Fruit fly (Drosophila melanogaster) whole organism, prepupa: ENCODE measurements around the gene CG3909.

Experiments
- Blimp-1 ChIP-seq: fragments of 200-800 bp; sonication (Bioruptor generic); optimal IDR thresholded peaks from 3 replicates; lab custom pipeline; 2017; ENCODE audit warnings: missing biosample characterization, missing genetic modification characterization, mild to moderate bottlenecking, moderate library complexity, missing genetic modification reagents
- CG10631 ChIP-seq: fragments of 200-800 bp; sonication (Bioruptor generic); optimal IDR thresholded peaks from 2 replicates; lab custom pipeline; 2016; ENCODE audit warnings: missing biosample characterization, missing genetic modification characterization
- CG10669 ChIP-seq: fragments of 200-800 bp; sonication (Bioruptor generic); optimal IDR thresholded peaks from 3 replicates; lab custom pipeline; 2018; ENCODE audit warnings: missing biosample characterization, mild to moderate bottlenecking, missing genetic modification characterization, moderate library complexity
- CG11294 ChIP-seq: fragments of 200-800 bp; sonication (Bioruptor generic); IDR thresholded peaks from 2 replicates; pipeline ENCODE4 v1.3.6; 2022; ENCODE audit warnings: missing biosample characterization, missing genetic modification characterization
- CG11762 ChIP-seq: fragments of 200-800 bp; sonication (Bioruptor generic); optimal IDR thresholded peaks from 3 replicates; lab custom pipeline; 2016; ENCODE audit warnings: missing biosample characterization, missing genetic modification characterization; ENCODE audit not compliant: insufficient read depth
- CG11902 ChIP-seq: fragments of 200-800 bp; sonication (Bioruptor generic); optimal IDR thresholded peaks from 3 replicates; lab custom pipeline; 2016; ENCODE audit warnings: missing biosample characterization, missing genetic modification characterization
- CG15336 ChIP-seq: fragments of 200-800 bp; sonication (Bioruptor generic); IDR thresholded peaks from 2 replicates; pipeline ENCODE4 v1.3.6; 2022; ENCODE audit warnings: missing biosample characterization, missing genetic modification characterization
- CG3032 ChIP-seq: fragments of 200-800 bp; optimal IDR thresholded peaks from 2 replicates; lab custom pipeline; 2019; ENCODE audit warnings: missing biosample characterization, mild to moderate bottlenecking, missing genetic modification characterization, moderate library complexity
- CG31627 ChIP-seq: fragments of 200-800 bp; sonication (Bioruptor generic); optimal IDR thresholded peaks from 3 replicates; lab custom pipeline; 2016; ENCODE audit warnings: missing biosample characterization, missing genetic modification characterization
- CG3919 ChIP-seq: fragments of 200-800 bp; sonication (Bioruptor generic); optimal IDR thresholded peaks from 3 replicates; lab custom pipeline; 2016; ENCODE audit warnings: missing biosample characterization, missing genetic modification characterization
- CG4318 ChIP-seq: fragments of 200-800 bp; sonication (Bioruptor generic); optimal IDR thresholded peaks from 3 replicates; lab custom pipeline; 2017; ENCODE audit warnings: missing biosample characterization, mild to moderate bottlenecking, missing genetic modification characterization
- CG6163 ChIP-seq: fragments of 200-800 bp; sonication (Bioruptor generic); IDR thresholded peaks from 3 replicates; pipeline ENCODE4 v1.3.6; 2022; ENCODE audit warnings: missing biosample characterization, missing genetic modification characterization
- CG6276 ChIP-seq: fragments of 200-800 bp; sonication (Bioruptor generic); optimal IDR thresholded peaks from 2 replicates; lab custom pipeline; 2017; ENCODE audit warnings: missing biosample characterization, mild to moderate bottlenecking, missing genetic modification characterization
- CG6792 ChIP-seq: fragments of 200-800 bp; sonication (Bioruptor generic); optimal IDR thresholded peaks from 3 replicates; lab custom pipeline; 2016; ENCODE audit warnings: missing biosample characterization, missing genetic modification characterization
- CG6808 ChIP-seq: fragments of 200-800 bp; sonication (Bioruptor generic); optimal IDR thresholded peaks from 3 replicates; lab custom pipeline; 2017; ENCODE audit warnings: missing biosample characterization, missing genetic modification characterization, mild to moderate bottlenecking, moderate library complexity, missing genetic modification reagents
- CG7368 ChIP-seq: fragments of 200-800 bp; sonication (Bioruptor generic); optimal IDR thresholded peaks from 3 replicates; lab custom pipeline; 2016; ENCODE audit warnings: missing biosample characterization, missing genetic modification characterization
- CG8319 ChIP-seq: fragments of 200-800 bp; sonication (Bioruptor generic); optimal IDR thresholded peaks from 3 replicates; lab custom pipeline; 2016; ENCODE audit warnings: missing biosample characterization, missing genetic modification characterization
- CG8632 ChIP-seq: fragments of 200-800 bp; sonication (Bioruptor generic); optimal IDR thresholded peaks from 3 replicates; lab custom pipeline; 2016; ENCODE audit warnings: missing biosample characterization, missing genetic modification characterization
- CG9139 ChIP-seq: fragments of 200-800 bp; sonication (Bioruptor generic); optimal IDR thresholded peaks from 3 replicates; lab custom pipeline; 2017; ENCODE audit warnings: missing biosample characterization, mild to moderate bottlenecking, missing genetic modification characterization
- Eip75B ChIP-seq: fragments of 200-800 bp; sonication (Bioruptor generic); optimal IDR thresholded peaks from 3 replicates; lab custom pipeline; 2016; ENCODE audit warnings: missing biosample characterization, missing genetic modification characterization
- Eip78C ChIP-seq: fragments of 200-800 bp; sonication (Bioruptor generic); peaks from one replicate; lab custom pipeline; 2016; ENCODE audit warnings: missing biosample characterization, missing genetic modification characterization
- Eip93F ChIP-seq: fragments of 200-800 bp; sonication (Bioruptor generic); optimal IDR thresholded peaks from 2 replicates; lab custom pipeline; 2016; ENCODE audit warnings: missing biosample characterization, mild to moderate bottlenecking, missing genetic modification characterization
- Ets21C ChIP-seq: fragments of 200-800 bp; sonication (Bioruptor generic); optimal IDR thresholded peaks from 3 replicates; lab custom pipeline; 2016; ENCODE audit warnings: missing biosample characterization, missing genetic modification characterization
- Ets96B ChIP-seq: fragments of 200-800 bp; optimal IDR thresholded peaks from 2 replicates; lab custom pipeline; 2019; ENCODE audit warnings: missing biosample characterization, mild to moderate bottlenecking, missing genetic modification characterization, moderate library complexity
- Gug ChIP-seq: fragments of 200-800 bp; sonication (Bioruptor generic); IDR thresholded peaks from 2 replicates; pipeline ENCODE4 v1.3.6; 2022; ENCODE audit warnings: missing biosample characterization, missing genetic modification characterization
- Hr38 ChIP-seq: sonication (Bioruptor generic); optimal IDR thresholded peaks from 2 replicates; lab custom pipeline; 2016; ENCODE audit warnings: missing biosample characterization, missing genetic modification characterization
- Lpt ChIP-seq: fragments of 200-800 bp; sonication (Bioruptor generic); optimal IDR thresholded peaks from 3 replicates; lab custom pipeline; 2016; ENCODE audit warnings: missing biosample characterization, missing genetic modification characterization
- OdsH ChIP-seq: fragments of 200-800 bp; sonication (Bioruptor generic); optimal IDR thresholded peaks from 3 replicates; lab custom pipeline; 2016; ENCODE audit warnings: missing biosample characterization, missing genetic modification characterization
- Smox ChIP-seq: fragments of 200-800 bp; sonication (Bioruptor generic); optimal IDR thresholded peaks from 3 replicates; lab custom pipeline; 2016; ENCODE audit warnings: missing biosample characterization, missing genetic modification characterization
- Sox102F ChIP-seq: fragments of 200-800 bp; sonication (Bioruptor generic); optimal IDR thresholded peaks from 2 replicates; lab custom pipeline; 2016; ENCODE audit warnings: missing biosample characterization, mild to moderate bottlenecking, missing genetic modification characterization
- Sox15 ChIP-seq: fragments of 200-800 bp; sonication (Bioruptor generic); optimal IDR thresholded peaks from 3 replicates; lab custom pipeline; 2016; ENCODE audit warnings: missing biosample characterization, missing genetic modification characterization
- acj6 ChIP-seq: fragments of 200-800 bp; sonication (Bioruptor generic); optimal IDR thresholded peaks from 3 replicates; lab custom pipeline; 2016; ENCODE audit warnings: missing biosample characterization, missing genetic modification characterization
- cyc ChIP-seq: fragments of 200-800 bp; sonication (Bioruptor generic); optimal IDR thresholded peaks from 3 replicates; lab custom pipeline; 2016; ENCODE audit warnings: missing biosample characterization, missing genetic modification characterization
- dsx ChIP-seq: fragments of 200-800 bp; optimal IDR thresholded peaks from 3 replicates; lab custom pipeline; 2019; ENCODE audit warnings: missing biosample characterization, mild to moderate bottlenecking, missing genetic modification characterization, moderate library complexity; ENCODE audit not compliant: poor library complexity, severe bottlenecking
- eg ChIP-seq: fragments of 200-800 bp; sonication (Bioruptor generic); IDR thresholded peaks from 3 replicates; pipeline ENCODE4 v1.3.6; 2022; ENCODE audit warnings: missing biosample characterization, missing genetic modification characterization
- fd59A ChIP-seq: fragments of 200-800 bp; sonication (Bioruptor generic); optimal IDR thresholded peaks from 2 replicates; lab custom pipeline; 2017; ENCODE audit warnings: missing biosample characterization, mild to moderate bottlenecking, missing genetic modification characterization, missing genetic modification reagents
- fkh ChIP-seq: fragments of 200-800 bp; sonication (Bioruptor generic); optimal IDR thresholded peaks from 3 replicates; lab custom pipeline; 2017; ENCODE audit warnings: missing biosample characterization, mild to moderate bottlenecking, missing genetic modification characterization, moderate library complexity
- lz ChIP-seq: fragments of 200-800 bp; sonication (Bioruptor generic); optimal IDR thresholded peaks from 3 replicates; lab custom pipeline; 2016; ENCODE audit warnings: missing biosample characterization, missing genetic modification characterization
- net ChIP-seq: fragments of 200-800 bp; sonication (Bioruptor generic); optimal IDR thresholded peaks from 3 replicates; lab custom pipeline; 2016; ENCODE audit warnings: missing biosample characterization, missing genetic modification characterization
- pdm3 ChIP-seq: fragments of 200-800 bp; sonication (Bioruptor generic); optimal IDR thresholded peaks from 3 replicates; lab custom pipeline; 2016; ENCODE audit warnings: missing biosample characterization, missing genetic modification characterization
- salr ChIP-seq, 2 experiments: fragments of 200-800 bp; sonication (Bioruptor generic); optimal IDR thresholded peaks; 3 replicates each; lab custom pipeline; 2016 to 2018; ENCODE audit warnings: missing biosample characterization in 2 of 2, missing genetic modification characterization in 2 of 2, mild to moderate bottlenecking in 1 of 2
- spab ChIP-seq: fragments of 200-800 bp; sonication (Bioruptor generic); optimal IDR thresholded peaks from 2 replicates; lab custom pipeline; 2017; ENCODE audit warnings: missing biosample characterization, mild to moderate bottlenecking, missing genetic modification characterization, missing genetic modification reagents
- ss ChIP-seq, 2 experiments: fragments of 200-800 bp; sonication (Bioruptor generic); optimal IDR thresholded peaks; 2 replicates in 1 of 2; 3 replicates in 1 of 2; lab custom pipeline; 2017 to 2018; ENCODE audit warnings: mild to moderate bottlenecking in 2 of 2, missing biosample characterization in 2 of 2, missing genetic modification characterization in 2 of 2, moderate library complexity in 1 of 2
- svp ChIP-seq: fragments of 200-800 bp; sonication (Bioruptor generic); peaks from one replicate; lab custom pipeline; 2016; ENCODE audit warnings: missing biosample characterization, missing genetic modification characterization
- vri ChIP-seq: fragments of 200-800 bp; sonication (Bioruptor generic); optimal IDR thresholded peaks from 3 replicates; lab custom pipeline; 2016; ENCODE audit warnings: missing biosample characterization, mild to moderate bottlenecking, missing genetic modification characterization

The CG3909 gene

DNA sequence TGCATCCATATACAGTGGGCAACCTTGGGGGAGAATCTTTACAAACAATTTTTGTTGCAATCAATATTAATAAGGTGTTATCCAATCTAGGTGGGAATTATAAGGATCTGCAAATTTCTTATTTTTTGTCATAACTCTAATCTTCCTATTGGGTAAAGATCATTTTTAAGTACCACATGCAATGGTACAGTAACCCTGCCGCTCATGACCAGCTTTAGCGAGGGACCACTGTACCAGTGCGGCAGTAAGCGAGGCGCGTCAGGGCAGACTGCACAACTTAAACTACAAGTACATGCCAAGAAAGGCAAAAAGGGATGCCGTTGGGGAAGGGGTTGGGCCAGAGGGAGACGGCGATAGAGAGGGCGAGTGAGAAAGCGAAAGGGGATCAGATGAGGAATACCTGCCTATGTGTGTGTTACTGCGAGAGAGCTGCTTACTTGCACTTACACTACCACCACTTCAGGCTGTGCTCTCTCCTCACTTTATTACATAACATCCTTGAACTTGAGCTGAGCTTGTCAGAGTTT, 39.5 kb downstream of the CG3909 start (continued):
- TF ChIP-seq eg (GFP tag; lab: Robert Waterston, UW): peak; percentile 67; the same call in 2 of the 3 replicates
- peak; percentile 87 for TF ChIP-seq acj6
- TF ChIP-seq Eip78C: peak; percentile 96
- TF ChIP-seq dsx (GFP tag; lab: Kevin White, UChicago): peak; percentile 90
- TF ChIP-seq CG10631 (GFP tag; lab: Kevin White, UChicago): peak; percentile 90
- peak; percentile 71 for TF ChIP-seq Smox
- peak; percentile 67 for TF ChIP-seq Blimp-1
- TF ChIP-seq Ets96B (tag; lab: Kevin White, UChicago): peak; percentile 93

DNA sequence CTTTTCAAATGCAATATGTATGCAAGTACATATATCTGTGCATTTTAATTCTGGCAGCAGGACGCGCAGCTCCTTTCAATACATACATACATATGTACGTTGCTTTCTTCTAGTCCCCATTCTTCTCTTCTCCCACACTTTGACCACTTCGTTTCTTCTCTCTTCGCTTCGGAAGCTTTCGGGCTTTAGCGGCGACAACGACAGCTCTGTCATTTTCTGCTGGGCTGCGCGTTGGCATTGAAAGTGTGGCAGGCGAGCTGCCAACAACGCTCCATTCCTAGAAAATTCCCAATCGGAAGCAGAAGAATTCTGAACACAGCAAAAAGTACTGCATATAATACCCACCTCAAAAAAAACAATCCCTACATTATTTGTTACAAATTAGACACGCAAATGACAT, 40.0 kb downstream of the CG3909 start:
- no peak for TF ChIP-seq OdsH (GFP tag; lab: Kevin White, UChicago)
- TF ChIP-seq Sox102F: no peak
- TF ChIP-seq vri (GFP tag; lab: Kevin White, UChicago): peak; percentile 37
- TF ChIP-seq Eip78C: peak; percentile 56
- TF ChIP-seq, all 60 proteins: peak for 2

DNA sequence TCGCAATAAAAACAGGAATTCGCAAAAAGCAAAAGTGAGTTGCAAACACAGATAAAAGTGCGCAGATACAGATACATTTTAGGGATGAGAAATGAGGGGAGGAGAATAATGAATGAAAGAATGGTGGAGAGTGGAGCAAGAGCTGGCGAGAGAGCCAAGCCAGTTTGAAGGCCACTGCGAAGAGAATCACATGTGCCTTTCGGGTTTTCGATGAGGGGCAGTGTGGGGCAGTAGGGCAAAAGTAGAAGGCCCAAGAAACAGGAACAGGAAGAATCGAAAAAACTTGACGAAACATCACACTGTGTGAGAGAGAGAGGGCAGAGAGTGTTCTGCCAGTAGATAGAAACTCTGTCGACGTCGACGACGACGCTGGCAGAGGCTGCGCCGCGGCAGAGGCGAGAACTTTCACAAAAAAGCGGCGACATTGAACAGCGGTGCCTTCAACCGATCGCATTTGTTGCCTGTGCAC, 41.1 kb downstream of the CG3909 start:
- no peak for TF ChIP-seq CG10631 (GFP tag; lab: Kevin White, UChicago)
- no peak for TF ChIP-seq cyc (GFP tag; lab: Kevin White, UChicago)
- no peak for TF ChIP-seq CG9139 (GFP tag; lab: Kevin White, UChicago)
- peak in 1 of 2 experiments; percentile 9 for TF ChIP-seq salr (GFP tag; optimal IDR thresholded peaks at IDR 0.05; lab: Kevin White, UChicago)
- TF ChIP-seq Eip93F (GFP tag; lab: Kevin White, UChicago): peak; percentile 13
- no peak for TF ChIP-seq lz (GFP tag; lab: Kevin White, UChicago)
- no peak for TF ChIP-seq CG11294 (GFP tag; lab: Robert Waterston, UW)
- TF ChIP-seq svp: no peak
- TF ChIP-seq Ets96B (tag; lab: Kevin White, UChicago): peak; percentile 12
- no peak for TF ChIP-seq Hr38 (GFP tag; lab: Kevin White, UChicago)
- TF ChIP-seq Eip78C: no peak
- TF ChIP-seq CG11902 (GFP tag; lab: Kevin White, UChicago): no peak
- TF ChIP-seq CG10669: no peak
- TF ChIP-seq CG4318 (GFP tag; lab: Kevin White, UChicago): no peak
- TF ChIP-seq CG6276 (GFP tag; lab: Kevin White, UChicago): no peak
- TF ChIP-seq Lpt: no peak
- TF ChIP-seq CG6808 (GFP tag; lab: Kevin White, UChicago): no peak
- peak; percentile 33 to 62 for TF ChIP-seq ss (GFP tag; optimal IDR thresholded peaks at IDR 0.05; lab: Kevin White, UChicago)
- no peak for TF ChIP-seq CG15336 (GFP tag; lab: Robert Waterston, UW)
- TF ChIP-seq CG8319 (GFP tag; lab: Kevin White, UChicago): no peak
- no peak for TF ChIP-seq spab (GFP tag; lab: Kevin White, UChicago)
- no peak for TF ChIP-seq pdm3 (GFP tag; lab: Kevin White, UChicago)
- TF ChIP-seq Ets21C: no peak
- TF ChIP-seq dsx (GFP tag; lab: Kevin White, UChicago): peak; percentile 62
- TF ChIP-seq net (GFP tag; lab: Kevin White, UChicago): no peak
- no peak for TF ChIP-seq CG8632
- TF ChIP-seq fd59A (GFP tag; lab: Kevin White, UChicago): no peak
- TF ChIP-seq Gug (GFP tag; lab: Robert Waterston, UW): no peak
- TF ChIP-seq CG31627 (GFP tag; lab: Kevin White, UChicago): no peak
- TF ChIP-seq vri (GFP tag; lab: Kevin White, UChicago): peak; percentile 61
- TF ChIP-seq Eip75B (GFP tag; lab: Kevin White, UChicago): peak; percentile 50
- peak; percentile 14 for TF ChIP-seq CG3032 (tag; lab: Kevin White, UChicago)
- TF ChIP-seq CG6163 (GFP tag; lab: Robert Waterston, UW): peak; percentile 52; the same call in 2 of the 3 replicates
- TF ChIP-seq CG6792: no peak
- TF ChIP-seq CG7368 (GFP tag; lab: Kevin White, UChicago): no peak
- no peak for TF ChIP-seq CG11762 (GFP tag; lab: Kevin White, UChicago)
- TF ChIP-seq CG3919 (GFP tag; lab: Kevin White, UChicago): no peak
- no peak for TF ChIP-seq fkh
- no peak for TF ChIP-seq OdsH (GFP tag; lab: Kevin White, UChicago)
- peak; percentile 30 for TF ChIP-seq Blimp-1
- TF ChIP-seq Sox15 (GFP tag; lab: Kevin White, UChicago): no peak
